Worm (Caenorhabditis elegans): ENCODE measurements around the gene R12B2.7.
A peak's percentile ranks its signal among the peaks of the same experiment; 100 is the strongest.

R12B2.7 gene

DNA sequence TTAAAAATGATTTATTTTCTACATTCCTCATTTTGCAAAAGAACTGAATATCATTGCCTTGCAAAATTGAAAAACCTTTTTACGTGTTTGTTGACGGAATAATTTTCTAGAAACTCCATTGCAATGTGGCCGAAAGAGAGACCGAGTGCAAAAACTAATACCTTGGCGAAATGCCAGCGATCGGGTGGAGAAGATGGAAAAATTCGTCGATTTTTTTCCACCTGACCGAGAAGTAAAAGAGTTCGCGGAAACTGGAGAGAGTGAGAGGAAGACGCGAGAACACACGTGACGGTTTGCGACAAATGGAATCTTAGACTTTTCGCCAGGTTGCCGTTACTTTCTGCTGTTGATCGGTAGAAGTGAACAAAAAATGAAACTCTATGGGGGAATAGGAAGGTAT, 26.8 kb downstream of the R12B2.7 start (continued):
- TF ChIP-seq rnt-1 (tag; optimal IDR thresholded peaks at IDR 0.05) (peak; percentile 26), ceh-63 (GFP tag; optimal IDR thresholded peaks at IDR 0.05) (no peak), dsc-1 (tag; optimal IDR thresholded peaks at IDR 0.05) (peak; percentile 11), nhr-71 (tag; optimal IDR thresholded peaks at IDR 0.05) (peak; percentile 78), C16A3.4 (tag; optimal IDR thresholded peaks at IDR 0.05) (peak; percentile 44), nhr-85 (tag) (peak; percentile 92), aly-2 (tag; optimal IDR thresholded peaks at IDR 0.05) (no peak), egl-13 (tag; optimal IDR thresholded peaks at IDR 0.05) (no peak), lin-14 (GFP tag; optimal IDR thresholded peaks at IDR 0.05) (peak; percentile 83), snpc-4 (tag; optimal IDR thresholded peaks at IDR 0.05) (no peak), dpl-1 (GFP tag; optimal IDR thresholded peaks at IDR 0.05) (peak in 2 of 3 experiments; percentile 31 to 37), sox-4 (tag; optimal IDR thresholded peaks at IDR 0.05) (no peak), mef-2 (tag; optimal IDR thresholded peaks at IDR 0.05) (no peak), blmp-1 (tag; optimal IDR thresholded peaks at IDR 0.05) (peak; percentile 87), lin-13 (GFP tag; optimal IDR thresholded peaks at IDR 0.05) (peak; percentile 46), lin-35 (GFP tag; optimal IDR thresholded peaks at IDR 0.05) (peak in 1 of 2 experiments; percentile 69), ztf-4 (tag; optimal IDR thresholded peaks at IDR 0.05) (no peak), snu-23 (GFP tag; optimal IDR thresholded peaks at IDR 0.05) (peak; percentile 78)

ce11 chrIII:5842920-5843319, 28.1 kb downstream of the R12B2.7 start:
- TF ChIP-seq elt-2 (tag; optimal IDR thresholded peaks at IDR 0.05) (no peak), F16B12.6 (tag; optimal IDR thresholded peaks at IDR 0.05) (no peak), lin-14 (GFP tag; optimal IDR thresholded peaks at IDR 0.05) (peak; percentile 53), nhr-20 (tag; optimal IDR thresholded peaks at IDR 0.05) (no peak), C04F5.9 (tag; optimal IDR thresholded peaks at IDR 0.05) (no peak), nhr-28 (tag; optimal IDR thresholded peaks at IDR 0.05) (no peak), isw-1 (GFP tag; IDR thresholded peaks at IDR 0.05) (no peak), nhr-71 (tag; optimal IDR thresholded peaks at IDR 0.05) (peak; percentile 9), nhr-76 (tag; optimal IDR thresholded peaks at IDR 0.05) (no peak), vab-15 (tag; optimal IDR thresholded peaks at IDR 0.05) (no peak), skn-1 (tag; optimal IDR thresholded peaks at IDR 0.05) (no peak), grh-1 (GFP tag; IDR thresholded peaks at IDR 0.05) (0 out of 2 replicates have a peak, but pooled peaks have one; percentile 27), aha-1 (tag; optimal IDR thresholded peaks at IDR 0.05) (no peak), fos-1 (tag; optimal IDR thresholded peaks at IDR 0.05) (no peak), nhr-85 (tag) (peak; percentile 44), pax-3 (tag; optimal IDR thresholded peaks at IDR 0.05) (no peak), efl-1 (optimal IDR thresholded peaks at IDR 0.05) (no peak), efl-1 (GFP tag; optimal IDR thresholded peaks at IDR 0.05 in 1 of 2) (peak in 1 of 2 experiments; percentile 51), lin-35 (GFP tag; optimal IDR thresholded peaks at IDR 0.05) (peak in 1 of 2 experiments; percentile 4), dpl-1 (GFP tag; optimal IDR thresholded peaks at IDR 0.05) (peak in 1 of 3 experiments; percentile 5), sox-4 (tag; optimal IDR thresholded peaks at IDR 0.05) (no peak), hpl-2 (GFP tag; optimal IDR thresholded peaks at IDR 0.05) (no peak), fkh-10 (GFP tag; optimal IDR thresholded peaks at IDR 0.05) (no peak), nhr-84 (tag; optimal IDR thresholded peaks at IDR 0.05) (no peak), C16A3.4 (tag; optimal IDR thresholded peaks at IDR 0.05) (no peak), irx-1 (tag; optimal IDR thresholded peaks at IDR 0.05) (no peak)

- TF ChIP-seq rnt-1 (tag; optimal IDR thresholded peaks at IDR 0.05) (peak; percentile 18), lir-3 (tag; optimal IDR thresholded peaks at IDR 0.05; ENCODE audit: poor library complexity) (no peak), unc-130 (tag; optimal IDR thresholded peaks at IDR 0.05) (no peak), mef-2 (tag; optimal IDR thresholded peaks at IDR 0.05) (no peak), ceh-88 (GFP tag; IDR thresholded peaks at IDR 0.05) (no peak), tbx-2 (tag; optimal IDR thresholded peaks at IDR 0.05) (peak; percentile 55), skn-1 (tag; optimal IDR thresholded peaks at IDR 0.05) (peak; percentile 19), nhr-85 (tag) (no peak), ceh-82 (tag; optimal IDR thresholded peaks at IDR 0.05) (no peak), vab-15 (tag; optimal IDR thresholded peaks at IDR 0.05) (no peak), isw-1 (GFP tag; IDR thresholded peaks at IDR 0.05) (no peak), fos-1 (tag; optimal IDR thresholded peaks at IDR 0.05) (no peak), lin-15B (tag; optimal IDR thresholded peaks at IDR 0.05) (no peak), nhr-19 (GFP tag; conservative IDR thresholded peaks at IDR 0.05) (0 out of 2 replicates have a peak, but pooled peaks have one; percentile 2), efl-1 (optimal IDR thresholded peaks at IDR 0.05) (peak in 1 of 2 experiments; percentile 4), efl-1 (GFP tag; optimal IDR thresholded peaks at IDR 0.05 in 1 of 2) (peak in 1 of 2 experiments; percentile 94), F16B12.6 (tag; optimal IDR thresholded peaks at IDR 0.05) (no peak), lsy-2 (tag; optimal IDR thresholded peaks at IDR 0.05) (peak in 1 of 2 experiments; percentile 31), sox-4 (tag; optimal IDR thresholded peaks at IDR 0.05) (no peak), snpc-4 (tag; optimal IDR thresholded peaks at IDR 0.05) (no peak), elt-2 (tag; optimal IDR thresholded peaks at IDR 0.05) (no peak), fkh-10 (GFP tag; optimal IDR thresholded peaks at IDR 0.05) (no peak), nhr-71 (tag; optimal IDR thresholded peaks at IDR 0.05) (peak; percentile 70), unc-86 (tag; optimal IDR thresholded peaks at IDR 0.05) (no peak), nhr-84 (tag; optimal IDR thresholded peaks at IDR 0.05) (no peak), nhr-11 (tag; optimal IDR thresholded peaks at IDR 0.05) (no peak), nhr-12 (tag; optimal IDR thresholded peaks at IDR 0.05) (no peak), nhr-77 (tag; optimal IDR thresholded peaks at IDR 0.05) (peak; percentile 11)
Measured at ce11 chrIII:5843662-5844061, 28.8 kb downstream of the R12B2.7 start.

Measured in whole organism, L1 larva.